Worm (Caenorhabditis elegans) whole organism, L3 larva: ENCODE data around the gene R04F11.3.

Experiments used
- ZK546.5 ChIP-seq: sonication (generic microtip); optimal IDR thresholded peaks from 2 replicates; lab custom pipeline; 2017; ENCODE audit warnings: missing biosample characterization, missing genetic modification characterization
- aly-2 ChIP-seq: fragments of 150-350 bp; optimal IDR thresholded peaks from 2 replicates; lab custom pipeline; 2014; ENCODE audit warnings: missing biosample characterization, missing genetic modification characterization
- ama-1 ChIP-seq: fragments of 150-350 bp; optimal IDR thresholded peaks from 2 replicates; lab custom pipeline; 2018
- ceh-28 ChIP-seq: fragments of 150-350 bp; optimal IDR thresholded peaks from 2 replicates; lab custom pipeline; 2014; ENCODE audit warnings: missing biosample characterization, missing genetic modification reagents, missing genetic modification characterization
- ceh-82 ChIP-seq: fragments of 150-350 bp; optimal IDR thresholded peaks from 2 replicates; lab custom pipeline; 2014; ENCODE audit warnings: missing biosample characterization, missing genetic modification characterization
- ceh-9 ChIP-seq: sonication (generic microtip); optimal IDR thresholded peaks from 2 replicates; lab custom pipeline; 2018; ENCODE audit warnings: missing biosample characterization, missing genetic modification characterization
- egl-27 ChIP-seq: sonication (generic microtip); optimal IDR thresholded peaks from 4 replicates; lab custom pipeline; 2017; ENCODE audit warnings: missing biosample characterization, missing genetic modification reagents, missing genetic modification characterization
- egl-5 ChIP-seq: fragments of 150-350 bp; optimal IDR thresholded peaks from 2 replicates; lab custom pipeline; 2017; ENCODE audit warnings: missing biosample characterization, missing genetic modification reagents, missing genetic modification characterization, inconsistent platforms
- elt-1 ChIP-seq: fragments of 150-350 bp; optimal IDR thresholded peaks from 2 replicates; lab custom pipeline; 2014; ENCODE audit warnings: missing biosample characterization, missing genetic modification characterization
- elt-2 ChIP-seq: sonication (generic microtip); optimal IDR thresholded peaks from 2 replicates; lab custom pipeline; 2016; ENCODE audit warnings: missing genetic modification reagents, mild to moderate bottlenecking, missing genetic modification characterization, missing compliant biosample characterization
- elt-3 ChIP-seq, 3 experiments: fragments of 150-350 bp in 1 of 3; sonication (generic microtip) in 2 of 3; optimal IDR thresholded peaks; 2 replicates in 2 of 3; 4 replicates in 1 of 3; lab custom pipeline; 2014 to 2017; ENCODE audit warnings: missing biosample characterization in 3 of 3, missing genetic modification characterization in 3 of 3
- eor-1 ChIP-seq, 2 experiments: fragments of 150-350 bp; optimal IDR thresholded peaks; 2 replicates each; lab custom pipeline; 2014 to 2018; ENCODE audit warnings: missing biosample characterization in 2 of 2, missing genetic modification characterization in 2 of 2
- fkh-10 ChIP-seq: sonication (generic microtip); optimal IDR thresholded peaks from 2 replicates; lab custom pipeline; 2017; ENCODE audit warnings: missing biosample characterization, missing genetic modification reagents, missing genetic modification characterization
- fkh-2 ChIP-seq: fragments of 150-350 bp; optimal IDR thresholded peaks from 2 replicates; lab custom pipeline; 2014; ENCODE audit warnings: missing biosample characterization, missing genetic modification reagents, missing genetic modification characterization
- fos-1 ChIP-seq: fragments of 150-350 bp; optimal IDR thresholded peaks from 2 replicates; lab custom pipeline; 2014; ENCODE audit warnings: missing biosample characterization, missing genetic modification characterization
- hmg-11 ChIP-seq: sonication (generic microtip); optimal IDR thresholded peaks from 2 replicates; lab custom pipeline; 2016; ENCODE audit warnings: missing genetic modification characterization, missing compliant biosample characterization
- jun-1 ChIP-seq: fragments of 150-350 bp; optimal IDR thresholded peaks from 2 replicates; lab custom pipeline; 2014; ENCODE audit warnings: missing biosample characterization, missing genetic modification reagents, missing genetic modification characterization
- lin-15B ChIP-seq: fragments of 150-350 bp; optimal IDR thresholded peaks from 2 replicates; lab custom pipeline; 2014; ENCODE audit warnings: missing biosample characterization, missing genetic modification characterization
- mdl-1 ChIP-seq: fragments of 150-350 bp; optimal IDR thresholded peaks from 2 replicates; lab custom pipeline; 2014; ENCODE audit warnings: missing biosample characterization, missing genetic modification characterization
- mml-1 ChIP-seq: fragments of 150-350 bp; sonication (generic microtip); optimal IDR thresholded peaks from 3 replicates; lab custom pipeline; 2014; ENCODE audit warnings: missing biosample characterization, missing genetic modification characterization
- nhr-11 ChIP-seq: fragments of 150-350 bp; optimal IDR thresholded peaks from 2 replicates; lab custom pipeline; 2014; ENCODE audit warnings: missing biosample characterization, missing genetic modification characterization
- nhr-23 ChIP-seq: fragments of 150-350 bp; optimal IDR thresholded peaks from 2 replicates; lab custom pipeline; 2014; ENCODE audit warnings: missing biosample characterization, missing genetic modification reagents, missing genetic modification characterization
- nhr-237 ChIP-seq: fragments of 150-350 bp; optimal IDR thresholded peaks from 2 replicates; lab custom pipeline; 2014; ENCODE audit warnings: missing biosample characterization, missing genetic modification characterization
- nhr-25 ChIP-seq: sonication (generic microtip); optimal IDR thresholded peaks from 2 replicates; lab custom pipeline; 2017; ENCODE audit warnings: missing biosample characterization, missing genetic modification characterization
- nhr-28 ChIP-seq: fragments of 150-350 bp; optimal IDR thresholded peaks from 2 replicates; lab custom pipeline; 2014; ENCODE audit warnings: missing biosample characterization, missing genetic modification characterization
- nhr-43 ChIP-seq: sonication (generic microtip); optimal IDR thresholded peaks from 2 replicates; lab custom pipeline; 2016; ENCODE audit warnings: mild to moderate bottlenecking, missing genetic modification characterization, missing compliant biosample characterization; ENCODE audit not compliant: poor library complexity, severe bottlenecking
- nhr-67 ChIP-seq: fragments of 150-350 bp; optimal IDR thresholded peaks from 2 replicates; lab custom pipeline; 2014; ENCODE audit warnings: missing biosample characterization, missing genetic modification characterization
- nhr-76 ChIP-seq: fragments of 150-350 bp; sonication (generic microtip); optimal IDR thresholded peaks from 5 replicates; lab custom pipeline; 2014; ENCODE audit warnings: missing biosample characterization, missing genetic modification characterization
- nhr-77 ChIP-seq: fragments of 150-350 bp; optimal IDR thresholded peaks from 2 replicates; lab custom pipeline; 2014; ENCODE audit warnings: missing biosample characterization, missing genetic modification characterization
- pha-4 ChIP-seq: fragments of 150-350 bp; optimal IDR thresholded peaks from 2 replicates; lab custom pipeline; 2014; ENCODE audit warnings: missing biosample characterization, missing genetic modification reagents, missing genetic modification characterization
- pqm-1 ChIP-seq: fragments of 150-350 bp; optimal IDR thresholded peaks from 2 replicates; lab custom pipeline; 2017; ENCODE audit warnings: missing biosample characterization, missing genetic modification characterization, inconsistent platforms
- skn-1 ChIP-seq: fragments of 150-350 bp; optimal IDR thresholded peaks from 2 replicates; lab custom pipeline; 2014; ENCODE audit warnings: missing biosample characterization, missing genetic modification characterization
- snpc-4 ChIP-seq: fragments of 150-350 bp; optimal IDR thresholded peaks from 2 replicates; lab custom pipeline; 2014; ENCODE audit warnings: missing biosample characterization, missing genetic modification characterization
- unc-39 ChIP-seq: sonication (generic microtip); optimal IDR thresholded peaks from 4 replicates; lab custom pipeline; 2017; ENCODE audit warnings: missing biosample characterization, missing genetic modification characterization
- zag-1 ChIP-seq: fragments of 150-350 bp; optimal IDR thresholded peaks from 2 replicates; lab custom pipeline; 2014; ENCODE audit warnings: missing biosample characterization, missing genetic modification characterization
- ztf-11 ChIP-seq: fragments of 150-350 bp; optimal IDR thresholded peaks from 2 replicates; lab custom pipeline; 2014; ENCODE audit warnings: missing biosample characterization, missing genetic modification characterization
- ztf-4 ChIP-seq: fragments of 150-350 bp; optimal IDR thresholded peaks from 2 replicates; lab custom pipeline; 2014; ENCODE audit warnings: missing biosample characterization, missing genetic modification characterization

R04F11.3 gene

ce11 chrV:12299244-12299766 is 17.7 kb downstream of the R04F11.3 start:
- no peak for TF ChIP-seq ztf-4 (tag; lab: Kevin White, UChicago)
- TF ChIP-seq elt-3 (tag; optimal IDR thresholded peaks at IDR 0.05; lab: Kevin White, UChicago), result no peak
- TF ChIP-seq nhr-11 (tag; lab: Kevin White, UChicago), result no peak
- no peak for TF ChIP-seq snpc-4 (tag; lab: Kevin White, UChicago)
- TF ChIP-seq skn-1 (tag; lab: Kevin White, UChicago), result no peak
- TF ChIP-seq hmg-11 (tag; lab: Kevin White, UChicago), result no peak
- TF ChIP-seq fos-1 (tag; lab: Kevin White, UChicago), result no peak
- no peak for TF ChIP-seq mdl-1
- TF ChIP-seq elt-1 (tag; lab: Kevin White, UChicago), result peak; percentile 79
- peak; percentile 68 for TF ChIP-seq pha-4
- no peak for TF ChIP-seq ztf-11
- TF ChIP-seq nhr-23, result peak; percentile 23
- no peak for TF ChIP-seq egl-27 (tag; lab: Kevin White, UChicago)
- TF ChIP-seq nhr-77 (tag; lab: Kevin White, UChicago), result no peak
- no peak for TF ChIP-seq nhr-76 (tag; lab: Kevin White, UChicago)
- TF ChIP-seq ceh-82 (tag; lab: Kevin White, UChicago), result no peak
- no peak for TF ChIP-seq nhr-25
- no peak for TF ChIP-seq mml-1 (tag; lab: Kevin White, UChicago)
- no peak for TF ChIP-seq egl-5
- TF ChIP-seq fkh-2, result no peak
- TF ChIP-seq nhr-67 (tag; lab: Kevin White, UChicago), result no peak
- no peak for TF ChIP-seq jun-1 (tag; lab: Kevin White, UChicago)
- TF ChIP-seq, all 47 proteins: peak for 3

- TF ChIP-seq snpc-4 (tag; lab: Kevin White, UChicago) (no peak), nhr-23 (no peak), pha-4 (peak; percentile 33), ZK546.5 (tag; lab: Kevin White, UChicago) (no peak), eor-1 (tag; optimal IDR thresholded peaks at IDR 0.05; lab: Kevin White, UChicago) (no peak), aly-2 (tag; lab: Kevin White, UChicago) (no peak), ama-1 (lab: Kevin White, UChicago) (peak; percentile 49), egl-27 (tag; lab: Kevin White, UChicago) (no peak), zag-1 (tag; lab: Kevin White, UChicago) (no peak), ceh-28 (no peak), pqm-1 (tag; lab: Kevin White, UChicago) (peak; percentile 59), fos-1 (tag; lab: Kevin White, UChicago) (no peak), elt-1 (tag; lab: Kevin White, UChicago) (no peak), mdl-1 (no peak), elt-3 (tag; optimal IDR thresholded peaks at IDR 0.05; lab: Kevin White, UChicago) (no peak), unc-39 (tag; lab: Kevin White, UChicago) (no peak), lin-15B (tag; lab: Kevin White, UChicago) (no peak), fkh-10 (no peak), elt-2 (tag; lab: Kevin White, UChicago) (peak; percentile 72), nhr-237 (tag; lab: Kevin White, UChicago) (no peak), fkh-2 (no peak), nhr-43 (no peak), mml-1 (tag; lab: Kevin White, UChicago) (no peak)
These were observed 18.8 kb downstream of the R04F11.3 start for ce11 chrV:12298184-12298583.

- TF ChIP-seq nhr-237 (tag; lab: Kevin White, UChicago) (no peak), nhr-76 (tag; lab: Kevin White, UChicago) (no peak), egl-5 (no peak), eor-1 (tag; optimal IDR thresholded peaks at IDR 0.05; lab: Kevin White, UChicago) (no peak), ceh-9 (tag; lab: Kevin White, UChicago) (no peak), nhr-43 (peak; percentile 6), elt-1 (tag; lab: Kevin White, UChicago) (peak; percentile 16), nhr-77 (tag; lab: Kevin White, UChicago) (no peak), nhr-25 (peak; percentile 52), nhr-23 (peak; percentile 5), nhr-28 (tag; lab: Kevin White, UChicago) (no peak)
These were observed 20.2 kb downstream of the R04F11.3 start for ce11 chrV:12296794-12297193.

ce11 chrV:12296122-12296521 is 20.9 kb downstream of the R04F11.3 start:
- TF ChIP-seq pqm-1 (tag; lab: Kevin White, UChicago) (peak; percentile 27), elt-2 (tag; lab: Kevin White, UChicago) (peak; percentile 43), lin-15B (tag; lab: Kevin White, UChicago) (no peak)
